Fruit fly (Drosophila melanogaster): ENCODE data around the gene Pomp.
A peak's percentile ranks its signal among the peaks of the same experiment; 100 is the strongest.

The Pomp gene

dm6 chr2L:20758188-20758846 lies 29.1 kb upstream of the Pomp start (continued):
- TF ChIP-seq her (GFP tag; optimal IDR thresholded peaks at IDR 0.05) (peak; percentile 32), sr (GFP tag; IDR thresholded peaks at IDR 0.05) (no peak), CG8924 (tag; optimal IDR thresholded peaks at IDR 0.05) (peak; percentile 62), so (GFP tag; IDR thresholded peaks at IDR 0.05) (peak; percentile 55; the same call in 1 of the 3 replicates), CG11504 (tag; optimal IDR thresholded peaks at IDR 0.05) (no peak), gsb (GFP tag; IDR thresholded peaks at IDR 0.05) (0 out of 2 replicates have a peak, but pooled peaks have one; percentile 14), Atf3 (GFP tag; optimal IDR thresholded peaks at IDR 0.05) (peak; percentile 42), gcm2 (GFP tag; optimal IDR thresholded peaks at IDR 0.05) (no peak), CG9215 (GFP tag; IDR thresholded peaks at IDR 0.05) (no peak), pros (GFP tag; optimal IDR thresholded peaks at IDR 0.05) (peak; percentile 50), Atf-2 (GFP tag; optimal IDR thresholded peaks at IDR 0.05) (peak; percentile 15), insv (GFP tag; optimal IDR thresholded peaks at IDR 0.05) (no peak), zfh1 (GFP tag; IDR thresholded peaks at IDR 0.05) (0 out of 3 replicates have a peak, but pooled peaks have one; percentile 9), E2f2 (GFP tag; IDR thresholded peaks at IDR 0.05) (0 out of 2 replicates have a peak, but pooled peaks have one; percentile 27), HLHmδ (GFP tag; optimal IDR thresholded peaks at IDR 0.05) (no peak), Awh (GFP tag; IDR thresholded peaks at IDR 0.05) (0 out of 2 replicates have a peak, but pooled peaks have one; percentile 42), Dad (GFP tag; optimal IDR thresholded peaks at IDR 0.05) (peak; percentile 25)

- peak; percentile 72 for TF ChIP-seq CG31441 (GFP tag; IDR thresholded peaks at IDR 0.05)
- TF ChIP-seq CG7372 (GFP tag; IDR thresholded peaks at IDR 0.05): peak; percentile 75
- TF ChIP-seq CG7987 (GFP tag; optimal IDR thresholded peaks at IDR 0.05): peak; percentile 19
- peak; percentile 19 for TF ChIP-seq Myb (GFP tag; optimal IDR thresholded peaks at IDR 0.05)
- TF ChIP-seq CG4328 (GFP tag; optimal IDR thresholded peaks at IDR 0.05): peak; percentile 12
- TF ChIP-seq CG6689 (GFP tag; IDR thresholded peaks at IDR 0.05): peak; percentile 68
- TF ChIP-seq E2f1 (GFP tag; IDR thresholded peaks at IDR 0.05): peak; percentile 64
- TF ChIP-seq CG11398 (GFP tag; optimal IDR thresholded peaks at IDR 0.05): no peak
- TF ChIP-seq Doc3 (GFP tag; IDR thresholded peaks at IDR 0.05; ENCODE audit: partially characterized antibody): no peak
- no peak for TF ChIP-seq prd (optimal IDR thresholded peaks at IDR 0.05)
- peak; percentile 81 for TF ChIP-seq prd (GFP tag; IDR thresholded peaks at IDR 0.05)
- peak; percentile 75 for TF ChIP-seq CG6765 (GFP tag; optimal IDR thresholded peaks at IDR 0.05)
- TF ChIP-seq slbo (GFP tag; IDR thresholded peaks at IDR 0.05): peak; percentile 88
- peak; percentile 15; the same call in 1 of the 3 replicates for TF ChIP-seq B-H1 (GFP tag; IDR thresholded peaks at IDR 0.05)
- TF ChIP-seq CG5953 (GFP tag; IDR thresholded peaks at IDR 0.05): no peak
- TF ChIP-seq Hr3 (GFP tag; optimal IDR thresholded peaks at IDR 0.05): peak; percentile 30
- TF ChIP-seq CG11696 (GFP tag; IDR thresholded peaks at IDR 0.05): no peak
- TF ChIP-seq Meics (GFP tag; optimal IDR thresholded peaks at IDR 0.05): peak; percentile 88
- peak; percentile 95 for TF ChIP-seq Med (GFP tag)
- peak; percentile 6 for TF ChIP-seq CG12942 (GFP tag; optimal IDR thresholded peaks at IDR 0.05)
- no peak for TF ChIP-seq CG4617 (GFP tag; optimal IDR thresholded peaks at IDR 0.05; ENCODE audit: borderline replicate concordance)
- TF ChIP-seq CG10147 (GFP tag; optimal IDR thresholded peaks at IDR 0.05): peak; percentile 43
- TF ChIP-seq ttk (GFP tag; IDR thresholded peaks at IDR 0.05): no peak
- TF ChIP-seq schlank (tag; optimal IDR thresholded peaks at IDR 0.05): peak; percentile 46
- TF ChIP-seq Fer1 (GFP tag; optimal IDR thresholded peaks at IDR 0.05): peak; percentile 79
- no peak for TF ChIP-seq oc (tag; optimal IDR thresholded peaks at IDR 0.05)
- TF ChIP-seq sqz (GFP tag; optimal IDR thresholded peaks at IDR 0.05): no peak
- TF ChIP-seq HLH4C (GFP tag; IDR thresholded peaks at IDR 0.05; ENCODE audit: partially characterized antibody): no peak
- peak; percentile 45 for TF ChIP-seq Xbp1 (GFP tag; optimal IDR thresholded peaks at IDR 0.05)
- peak; percentile 54 for TF ChIP-seq slou (GFP tag; optimal IDR thresholded peaks at IDR 0.05)
- TF ChIP-seq CG9609 (GFP tag; optimal IDR thresholded peaks at IDR 0.05): peak; percentile 31
- peak; percentile 62; the same call in 2 of the 3 replicates for TF ChIP-seq zfh1 (GFP tag; IDR thresholded peaks at IDR 0.05)
- no peak for TF ChIP-seq CG11093 (GFP tag; IDR thresholded peaks at IDR 0.05)
Measured at dm6 chr2L:20758847-20759465, 28.5 kb upstream of the Pomp start.
